Fruit fly (Drosophila melanogaster) whole organism, embryonic: ENCODE measurements around the gene CG1785.

Experiments used
- CG10209 ChIP-seq: fragments of 200-800 bp; sonication (Bioruptor generic); optimal IDR thresholded peaks from 3 replicates; lab custom pipeline; 2017; ENCODE audit warnings: missing biosample characterization, mild to moderate bottlenecking, missing genetic modification characterization, missing genetic modification reagents
- CG11504 ChIP-seq: fragments of 200-800 bp; sonication (Bioruptor generic); optimal IDR thresholded peaks from 3 replicates; lab custom pipeline; 2019; ENCODE audit warnings: missing biosample characterization, mild to moderate bottlenecking, missing genetic modification characterization, moderate library complexity
- CG12744 ChIP-seq: fragments of 200-800 bp; sonication (Bioruptor generic); optimal IDR thresholded peaks from 2 replicates; lab custom pipeline; 2016; ENCODE audit warnings: missing biosample characterization, missing genetic modification characterization
- CG13894 ChIP-seq: fragments of 200-800 bp; sonication (Bioruptor generic); optimal IDR thresholded peaks from 3 replicates; lab custom pipeline; 2018; ENCODE audit warnings: missing biosample characterization, mild to moderate bottlenecking, missing genetic modification characterization, moderate library complexity
- CG14667 ChIP-seq: fragments of 200-800 bp; sonication (Bioruptor generic); IDR thresholded peaks from 2 replicates; pipeline ENCODE4 v1.3.6; 2022; ENCODE audit warnings: missing biosample characterization, missing genetic modification characterization
- CG14860 ChIP-seq: fragments of 200-800 bp; sonication (Bioruptor generic); IDR thresholded peaks from 3 replicates; pipeline ENCODE4 v1.3.6; 2022; ENCODE audit warnings: missing biosample characterization, missing genetic modification characterization; ENCODE audit not compliant: partially characterized antibody
- CG16863 ChIP-seq: fragments of 200-800 bp; sonication (Bioruptor generic); optimal IDR thresholded peaks from 3 replicates; lab custom pipeline; 2016; ENCODE audit warnings: missing biosample characterization, missing genetic modification characterization
- CG17361 ChIP-seq: fragments of 200-800 bp; sonication (Bioruptor generic); IDR thresholded peaks from 3 replicates; pipeline ENCODE4 v1.3.6; 2022; ENCODE audit warnings: missing biosample characterization, missing genetic modification characterization
- CG17912 ChIP-seq: fragments of 200-800 bp; sonication (Bioruptor generic); optimal IDR thresholded peaks from 2 replicates; lab custom pipeline; 2018; ENCODE audit warnings: missing biosample characterization, mild to moderate bottlenecking, missing genetic modification characterization
- CG18011 ChIP-seq: fragments of 200-800 bp; sonication (Bioruptor generic); optimal IDR thresholded peaks from 2 replicates; lab custom pipeline; 2017; ENCODE audit warnings: missing biosample characterization, missing genetic modification characterization, mild to moderate bottlenecking, moderate library complexity, missing genotype
- CG18262 ChIP-seq: fragments of 200-800 bp; optimal IDR thresholded peaks from 3 replicates; lab custom pipeline; 2019; ENCODE audit warnings: missing biosample characterization, mild to moderate bottlenecking, missing genetic modification characterization, moderate library complexity
- CG31441 ChIP-seq: fragments of 200-800 bp; sonication (Bioruptor generic); IDR thresholded peaks from 2 replicates; pipeline ENCODE4 v1.3.6; 2022; ENCODE audit warnings: missing biosample characterization, missing genetic modification characterization
- CG6765 ChIP-seq: fragments of 200-800 bp; sonication (Bioruptor generic); optimal IDR thresholded peaks from 3 replicates; lab custom pipeline; 2017; ENCODE audit warnings: missing biosample characterization, mild to moderate bottlenecking, missing genetic modification characterization
- CG7357 ChIP-seq: fragments of 200-800 bp; sonication (Bioruptor generic); IDR thresholded peaks from 3 replicates; pipeline ENCODE4 v1.3.6; 2022; ENCODE audit warnings: missing biosample characterization, missing genetic modification characterization
- CG7928 ChIP-seq: fragments of 200-800 bp; sonication (Bioruptor generic); optimal IDR thresholded peaks from 2 replicates; lab custom pipeline; 2017; ENCODE audit warnings: missing biosample characterization, mild to moderate bottlenecking, missing genetic modification characterization
- CG8290 ChIP-seq, 3 experiments: fragments of 200-800 bp; sonication (Bioruptor generic); optimal IDR thresholded peaks; 2 replicates each; lab custom pipeline; 2016 to 2019; ENCODE audit warnings: missing biosample characterization in 3 of 3, missing genetic modification characterization in 3 of 3, mild to moderate bottlenecking in 2 of 3, moderate library complexity in 1 of 3
- CG8388 ChIP-seq: fragments of 200-800 bp; sonication (Bioruptor generic); optimal IDR thresholded peaks from 2 replicates; lab custom pipeline; 2019; ENCODE audit warnings: missing biosample characterization, mild to moderate bottlenecking, missing genetic modification characterization, moderate library complexity
- CoRest ChIP-seq: fragments of 200-800 bp; sonication (Bioruptor generic); optimal IDR thresholded peaks from 3 replicates; lab custom pipeline; 2018; ENCODE audit warnings: missing biosample characterization, mild to moderate bottlenecking, missing genetic modification characterization, moderate library complexity
- Dip2 ChIP-seq: fragments of 200-800 bp; sonication (Bioruptor generic); IDR thresholded peaks from 2 replicates; pipeline ENCODE4 v1.3.6; 2022; ENCODE audit warnings: missing biosample characterization, missing genetic modification characterization
- Ets65A ChIP-seq: fragments of 200-800 bp; sonication (Bioruptor generic); peaks from one replicate; lab custom pipeline; 2016; ENCODE audit warnings: missing biosample characterization, missing genetic modification characterization
- H2.0 ChIP-seq: fragments of 200-800 bp; sonication (Bioruptor generic); IDR thresholded peaks from 2 replicates; pipeline ENCODE4 v1.3.6; 2022; ENCODE audit warnings: missing biosample characterization, missing genetic modification characterization
- Hsf ChIP-seq: fragments of 200-800 bp; sonication (Bioruptor generic); optimal IDR thresholded peaks from 3 replicates; lab custom pipeline; 2016; ENCODE audit warnings: missing biosample characterization, missing genetic modification characterization
- Lim3 ChIP-seq: fragments of 200-800 bp; sonication (Bioruptor generic); IDR thresholded peaks from 2 replicates; pipeline ENCODE4 v1.3.6; 2022; ENCODE audit warnings: missing biosample characterization, missing genetic modification characterization
- Oaz ChIP-seq: fragments of 200-800 bp; sonication (Bioruptor generic); IDR thresholded peaks from 2 replicates; pipeline ENCODE4 v1.3.6; 2022; ENCODE audit warnings: missing biosample characterization, missing genetic modification characterization
- Opbp ChIP-seq: fragments of 200-800 bp; sonication (Bioruptor generic); IDR thresholded peaks from 3 replicates; pipeline ENCODE4 v1.3.6; 2022; ENCODE audit warnings: missing biosample characterization, missing genetic modification characterization; ENCODE audit not compliant: partially characterized antibody
- Sin3A ChIP-seq: fragments of >200 bp; optimal IDR thresholded peaks from 2 replicates; lab custom pipeline; 2018
- ara ChIP-seq: fragments of 200-800 bp; sonication (Bioruptor generic); IDR thresholded peaks from 2 replicates; pipeline ENCODE4 v1.3.6; 2022; ENCODE audit warnings: missing biosample characterization, missing genetic modification characterization
- bbx ChIP-seq: fragments of 200-800 bp; sonication (Bioruptor generic); IDR thresholded peaks from 2 replicates; pipeline ENCODE4 v1.3.6; 2022; ENCODE audit warnings: missing biosample characterization, missing genetic modification characterization; ENCODE audit not compliant: partially characterized antibody
- btn ChIP-seq: fragments of 200-800 bp; sonication (Bioruptor generic); optimal IDR thresholded peaks from 2 replicates; lab custom pipeline; 2016; ENCODE audit warnings: missing biosample characterization, missing genetic modification characterization
- cad ChIP-seq: fragments of >200 bp; optimal IDR thresholded peaks from 2 replicates; lab custom pipeline; 2017; ENCODE audit warnings: missing biosample characterization, missing genetic modification characterization
- crc ChIP-seq: fragments of 200-800 bp; sonication (Bioruptor generic); optimal IDR thresholded peaks from 2 replicates; lab custom pipeline; 2016; ENCODE audit warnings: missing biosample characterization, missing genetic modification characterization
- dysf ChIP-seq: fragments of 200-800 bp; sonication (Bioruptor generic); IDR thresholded peaks from 3 replicates; pipeline ENCODE4 v1.3.6; 2022; ENCODE audit warnings: missing biosample characterization, missing genetic modification characterization
- fd102C ChIP-seq: fragments of 200-800 bp; sonication (Bioruptor generic); optimal IDR thresholded peaks from 2 replicates; lab custom pipeline; 2018; ENCODE audit warnings: missing biosample characterization, mild to moderate bottlenecking, missing genetic modification characterization, moderate library complexity
- fd3F ChIP-seq: fragments of 200-800 bp; sonication (Bioruptor generic); optimal IDR thresholded peaks from 2 replicates; lab custom pipeline; 2018; ENCODE audit warnings: missing biosample characterization, mild to moderate bottlenecking, missing genetic modification characterization, moderate library complexity
- fu2 ChIP-seq: fragments of 200-800 bp; sonication (Bioruptor generic); optimal IDR thresholded peaks from 2 replicates; lab custom pipeline; 2016; ENCODE audit warnings: missing biosample characterization, missing genetic modification characterization
- gcm ChIP-seq: fragments of 200-800 bp; sonication (Bioruptor generic); optimal IDR thresholded peaks from 2 replicates; lab custom pipeline; 2019; ENCODE audit warnings: missing biosample characterization, mild to moderate bottlenecking, missing genetic modification characterization, moderate library complexity
- gem ChIP-seq: fragments of 200-800 bp; sonication (Bioruptor generic); optimal IDR thresholded peaks from 2 replicates; lab custom pipeline; 2019; ENCODE audit warnings: missing biosample characterization, mild to moderate bottlenecking, missing genetic modification characterization, moderate library complexity
- gsb ChIP-seq: fragments of 200-800 bp; sonication (Bioruptor generic); IDR thresholded peaks from 2 replicates; pipeline ENCODE4 v1.3.6; 2022; ENCODE audit warnings: missing biosample characterization, missing genetic modification characterization
- inv ChIP-seq: fragments of 200-800 bp; sonication (Bioruptor generic); IDR thresholded peaks from 2 replicates; pipeline ENCODE4 v1.3.6; 2022; ENCODE audit warnings: missing biosample characterization, missing genetic modification characterization; ENCODE audit not compliant: partially characterized antibody
- lola ChIP-seq, 3 experiments: fragments of >200 bp in 2 of 3; fragments of 200-800 bp in 1 of 3; sonication (Bioruptor generic) in 1 of 3; optimal IDR thresholded peaks; 2 replicates each; lab custom pipeline; 2017 to 2019; ENCODE audit warnings: missing biosample characterization in 3 of 3, missing genetic modification characterization in 3 of 3, mild to moderate bottlenecking in 1 of 3, moderate library complexity in 1 of 3
- mam ChIP-seq: fragments of 200-800 bp; sonication (Bioruptor generic); optimal IDR thresholded peaks from 3 replicates; lab custom pipeline; 2016; ENCODE audit warnings: missing biosample characterization, missing genetic modification characterization
- peb ChIP-seq: fragments of 200-800 bp; sonication (Bioruptor generic); IDR thresholded peaks from 2 replicates; pipeline ENCODE4 v1.3.6; 2022; ENCODE audit warnings: missing biosample characterization, missing genetic modification characterization
- pfk ChIP-seq: fragments of 200-800 bp; sonication (Bioruptor generic); optimal IDR thresholded peaks from 2 replicates; lab custom pipeline; 2018; ENCODE audit warnings: missing biosample characterization, mild to moderate bottlenecking, missing genetic modification characterization, moderate library complexity
- pnt ChIP-seq: fragments of 200-800 bp; sonication (Bioruptor generic); optimal IDR thresholded peaks from 3 replicates; lab custom pipeline; 2016; ENCODE audit warnings: missing biosample characterization, missing genetic modification characterization
- tll ChIP-seq, 2 experiments: fragments of 200-800 bp in 1 of 2; fragments of >200 bp in 1 of 2; sonication (Bioruptor generic) in 1 of 2; optimal IDR thresholded peaks; 2 replicates each; lab custom pipeline; 2017 to 2019; ENCODE audit warnings: missing biosample characterization in 2 of 2, missing genetic modification characterization in 2 of 2, mild to moderate bottlenecking in 1 of 2, moderate library complexity in 1 of 2
- trh ChIP-seq: fragments of 200-800 bp; sonication (Bioruptor generic); optimal IDR thresholded peaks from 2 replicates; lab custom pipeline; 2016; ENCODE audit warnings: missing biosample characterization, missing genetic modification characterization
- tx ChIP-seq: fragments of 200-800 bp; sonication (Bioruptor generic); optimal IDR thresholded peaks from 2 replicates; lab custom pipeline; 2016; ENCODE audit warnings: missing biosample characterization, missing genetic modification characterization
- vfl ChIP-seq: fragments of 200-800 bp; sonication (Bioruptor generic); optimal IDR thresholded peaks from 2 replicates; lab custom pipeline; 2016; ENCODE audit warnings: missing biosample characterization, missing genetic modification characterization
- zen2 ChIP-seq: fragments of 200-800 bp; sonication (Bioruptor generic); IDR thresholded peaks from 3 replicates; pipeline ENCODE4 v1.3.6; 2022; ENCODE audit warnings: missing biosample characterization, missing genetic modification characterization; ENCODE audit not compliant: partially characterized antibody

The CG1785 gene

DNA sequence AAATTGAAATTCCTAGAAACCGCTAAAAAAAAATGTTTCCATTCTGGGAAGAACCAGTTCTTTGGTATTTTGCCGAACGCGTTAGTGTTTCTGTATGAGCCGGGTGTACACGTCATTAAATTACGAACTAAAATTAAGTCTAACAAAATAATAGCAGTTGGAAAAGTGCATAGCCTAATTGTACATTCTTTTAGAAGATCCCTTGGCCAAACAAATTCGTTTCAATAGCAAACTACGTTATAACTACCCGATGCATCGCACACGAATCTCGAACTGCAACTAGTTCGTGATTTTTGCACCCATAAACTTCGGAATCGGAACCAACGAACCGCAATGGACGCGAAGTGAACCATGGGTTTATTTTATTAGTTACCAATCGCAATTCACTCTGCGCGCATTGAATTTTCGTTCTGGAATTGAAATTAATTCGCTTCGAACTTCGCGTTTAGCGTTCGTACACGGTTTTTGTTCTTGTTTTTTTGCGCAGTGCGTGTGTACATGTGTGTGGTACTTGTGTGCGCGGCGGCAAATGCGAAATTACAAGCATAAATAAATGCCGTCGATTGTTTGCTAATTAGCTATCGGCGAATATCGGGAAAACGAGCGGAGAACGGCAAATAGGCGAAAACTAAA, 33.4 kb upstream of the CG1785 start, which contains the start of gene CAH3 (continued):
- TF ChIP-seq Lim3 (GFP tag; lab: Robert Waterston, UW) (peak; percentile 67), CG8388 (GFP tag; lab: Kevin White, UChicago) (peak; percentile 94), btn (GFP tag; lab: Kevin White, UChicago) (peak; percentile 86), CoRest (tag; lab: Kevin White, UChicago) (peak; percentile 96), CG17361 (GFP tag; lab: Robert Waterston, UW) (peak; percentile 96), CG13894 (peak; percentile 90), vfl (GFP tag; lab: Kevin White, UChicago) (peak; percentile 92), CG17912 (GFP tag; lab: Kevin White, UChicago) (peak; percentile 88), CG14667 (GFP tag; lab: Robert Waterston, UW) (peak; percentile 80), CG10209 (GFP tag; lab: Kevin White, UChicago) (peak; percentile 94), zen2 (no peak), CG18011 (GFP tag; lab: Kevin White, UChicago) (peak; percentile 75), ara (peak; percentile 90), CG16863 (GFP tag; lab: Kevin White, UChicago) (peak; percentile 94), CG8290 (GFP tag; optimal IDR thresholded peaks at IDR 0.05; lab: Kevin White, UChicago) (peak; percentile 85), CG8290 (tag; optimal IDR thresholded peaks at IDR 0.05; lab: Kevin White, UChicago) (peak; percentile 86 to 98), Oaz (GFP tag; lab: Robert Waterston, UW) (peak; percentile 86), tx (GFP tag; lab: Kevin White, UChicago) (peak; percentile 91), tll (GFP tag; optimal IDR thresholded peaks at IDR 0.05; lab: Kevin White, UChicago) (peak in 1 of 2 experiments; percentile 1), dysf (GFP tag; lab: Robert Waterston, UW) (peak; percentile 94), fd3F (peak; percentile 86), Sin3A (lab: Kevin White, UChicago) (peak; percentile 45), CG7357 (GFP tag; lab: Robert Waterston, UW) (peak; percentile 74; the same call in 2 of the 3 replicates), lola (GFP tag; optimal IDR thresholded peaks at IDR 0.05; lab: Kevin White, UChicago) (peak in 1 of 3 experiments; percentile 94), trh (peak; percentile 69), CG11504 (tag; lab: Kevin White, UChicago) (peak; percentile 93), pnt (GFP tag; lab: Kevin White, UChicago) (peak; percentile 89), crc (peak; percentile 87), Opbp (GFP tag; lab: Robert Waterston, UW) (no peak), CG6765 (GFP tag; lab: Kevin White, UChicago) (peak; percentile 90), peb (GFP tag; lab: Robert Waterston, UW) (peak; percentile 85), inv (GFP tag; lab: Robert Waterston, UW) (no peak), Hsf (GFP tag; lab: Kevin White, UChicago) (peak; percentile 95), CG18262 (peak; percentile 95), fu2 (GFP tag; lab: Kevin White, UChicago) (peak; percentile 92), CG14860 (no peak), CG12744 (GFP tag; lab: Kevin White, UChicago) (peak; percentile 75), mam (GFP tag; lab: Kevin White, UChicago) (peak; percentile 93), CG31441 (GFP tag; lab: Robert Waterston, UW) (peak; percentile 95), fd102C (GFP tag; lab: Kevin White, UChicago) (peak; percentile 16), Dip2 (GFP tag; lab: Robert Waterston, UW) (no peak), Ets65A (GFP tag; lab: Kevin White, UChicago) (peak; percentile 97), cad (GFP tag; lab: Kevin White, UChicago) (no peak), CG7928 (GFP tag; lab: Kevin White, UChicago) (peak; percentile 69), gsb (GFP tag; lab: Robert Waterston, UW) (peak; percentile 79), gcm (GFP tag; lab: Kevin White, UChicago) (peak; percentile 93), pfk (GFP tag; lab: Kevin White, UChicago) (peak; percentile 32), H2.0 (GFP tag; lab: Robert Waterston, UW) (peak; percentile 92), bbx (GFP tag; lab: Robert Waterston, UW) (peak; percentile 37; the same call in 1 of the 2 replicates), gem (peak; percentile 97)
